Worm (Caenorhabditis elegans): ENCODE measurements around the gene B0252.11.

DNA sequence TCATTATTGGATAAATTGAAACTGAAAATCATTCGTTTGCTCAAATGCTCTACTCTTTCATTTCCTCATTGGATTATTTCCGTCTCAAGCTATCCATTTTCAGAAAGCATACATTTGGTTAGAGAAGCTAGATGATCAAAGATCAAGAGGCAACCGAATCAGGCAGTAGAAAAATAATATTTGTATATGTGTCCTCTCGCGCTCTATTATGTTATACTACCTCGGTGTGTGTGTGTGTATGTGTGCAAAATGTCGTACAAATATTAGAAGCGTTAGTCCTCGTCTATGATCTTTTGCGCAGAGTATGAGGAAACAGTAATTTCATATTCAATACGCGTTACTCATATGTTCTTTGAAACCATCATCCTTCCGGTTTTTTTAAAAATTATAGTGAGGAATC is 19.4 kb upstream of the B0252.11 start:
- TF ChIP-seq nhr-129 (tag; optimal IDR thresholded peaks at IDR 0.05) (no peak), ztf-4 (tag; optimal IDR thresholded peaks at IDR 0.05) (no peak), ama-1 (optimal IDR thresholded peaks at IDR 0.05) (no peak), nhr-77 (tag; optimal IDR thresholded peaks at IDR 0.05) (no peak), elt-3 (tag; optimal IDR thresholded peaks at IDR 0.05) (no peak), mdl-1 (tag; optimal IDR thresholded peaks at IDR 0.05) (no peak), crh-2 (tag; optimal IDR thresholded peaks at IDR 0.05) (no peak), unc-62 (GFP tag; optimal IDR thresholded peaks at IDR 0.05) (no peak)

Measured in whole organism, L2 larva.